Worm (Caenorhabditis elegans) whole organism, midembryonic: Measurements from ENCODE around the gene snf-9.

Experiments
- T22C8.4 ChIP-seq: fragments of 200-800 bp; sonication (Bioruptor generic); IDR thresholded peaks from 2 replicates; pipeline ENCODE4 v1.3.6; 2022; ENCODE audit warnings: missing genetic modification characterization, missing compliant biosample characterization
- cog-1 ChIP-seq: sonication (generic microtip); optimal IDR thresholded peaks from 2 replicates; lab custom pipeline; 2016; ENCODE audit warnings: missing genetic modification characterization, missing compliant biosample characterization
- flt-1 ChIP-seq: fragments of 200-800 bp; sonication (Bioruptor generic); IDR thresholded peaks from 2 replicates; pipeline ENCODE4 v1.3.6; 2022; ENCODE audit warnings: missing genetic modification characterization, missing compliant biosample characterization
- klf-2 ChIP-seq: fragments of 200-800 bp; sonication (Bioruptor generic); conservative IDR thresholded peaks from 2 replicates; pipeline ENCODE4 v1.3.6; 2022; ENCODE audit warnings: missing genetic modification reagents, missing genetic modification characterization, missing compliant biosample characterization
- med-1 ChIP-seq: sonication (generic microtip); optimal IDR thresholded peaks from 2 replicates; lab custom pipeline; 2017; ENCODE audit warnings: missing genetic modification characterization, mild to moderate bottlenecking, missing compliant biosample characterization, antibody characterized with exemption, missing genetic modification reagents; ENCODE audit not compliant: insufficient read depth
- ref-1 ChIP-seq: fragments of 200-800 bp; sonication (Bioruptor generic); conservative IDR thresholded peaks from 2 replicates; pipeline ENCODE4 v1.3.6; 2022; ENCODE audit warnings: missing genetic modification reagents, missing genetic modification characterization, missing compliant biosample characterization
- tab-1 ChIP-seq: fragments of 200-800 bp; sonication (Bioruptor generic); IDR thresholded peaks from 2 replicates; pipeline ENCODE4 v1.3.6; 2022; ENCODE audit warnings: missing genetic modification characterization, missing compliant biosample characterization
- ztf-23 ChIP-seq: fragments of 200-800 bp; sonication (Bioruptor generic); IDR thresholded peaks from 2 replicates; pipeline ENCODE4 v1.3.6; 2022; ENCODE audit warnings: missing genetic modification reagents, missing genetic modification characterization, missing compliant biosample characterization
- ztf-29 ChIP-seq: fragments of 200-800 bp; sonication (Bioruptor generic); IDR thresholded peaks from 2 replicates; pipeline ENCODE4 v1.3.6; 2022; ENCODE audit warnings: missing genetic modification reagents, missing genetic modification characterization, missing compliant biosample characterization

DNA sequence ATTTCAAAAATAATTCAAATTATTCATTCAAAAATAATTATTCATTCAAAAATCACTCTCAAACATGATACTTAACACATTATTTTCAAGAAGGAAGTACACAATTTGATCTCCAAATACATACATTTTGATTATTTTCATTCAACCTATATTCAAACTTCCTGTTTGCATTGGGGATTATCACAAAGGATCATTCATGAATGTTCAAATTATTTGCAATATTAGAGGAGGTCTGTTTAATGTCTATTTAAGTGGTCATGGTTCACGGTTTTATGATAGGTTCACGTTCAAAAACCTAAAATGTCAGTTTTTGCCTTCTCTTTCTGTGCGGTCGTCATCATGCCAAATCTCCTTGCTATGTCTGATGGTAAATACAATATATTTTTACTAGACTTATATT lies 49.2 kb downstream of the snf-9 start, which contains the start of gene clec-202:
- no peak for TF ChIP-seq flt-1 (GFP tag; lab: Robert Waterston, UW)
- no peak for TF ChIP-seq klf-2 (GFP tag; lab: Robert Waterston, UW)
- no peak for TF ChIP-seq med-1 (GFP tag; lab: Kevin White, UChicago)
- TF ChIP-seq ztf-29 (GFP tag; lab: Robert Waterston, UW): no peak
- TF ChIP-seq tab-1 (GFP tag; lab: Robert Waterston, UW): no peak
- no peak for TF ChIP-seq ztf-23 (GFP tag; lab: Robert Waterston, UW)
- no peak for TF ChIP-seq T22C8.4 (GFP tag; lab: Robert Waterston, UW)
- TF ChIP-seq cog-1 (tag; lab: Kevin White, UChicago): no peak
- TF ChIP-seq ref-1: no peak
